Worm (Caenorhabditis elegans): ENCODE results near the gene C44H9.6.

C44H9.6 gene

DNA sequence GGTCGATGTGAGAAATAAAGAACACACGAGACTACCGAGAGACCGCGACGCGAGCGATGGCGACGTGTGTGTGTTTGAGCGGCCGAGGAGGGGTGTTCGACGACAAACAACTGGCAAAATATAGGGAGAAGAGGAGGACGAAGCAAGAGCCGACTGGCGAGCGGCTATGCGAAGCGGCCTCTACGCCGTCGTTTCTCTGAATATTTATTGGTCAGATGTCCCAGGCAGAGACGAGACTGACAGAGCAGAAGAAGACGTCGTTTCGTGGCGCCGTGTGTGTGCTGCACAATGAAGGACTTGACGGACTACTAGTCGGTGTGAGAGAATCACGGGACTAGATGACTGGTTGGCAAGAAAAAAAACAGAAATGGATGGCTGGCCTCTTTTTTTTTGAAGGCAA, 26.0 kb downstream of the C44H9.6 start:
- peak; percentile 20 for TF ChIP-seq ham-2 (GFP tag; optimal IDR thresholded peaks at IDR 0.05)
- no peak for TF ChIP-seq unc-39 (tag; optimal IDR thresholded peaks at IDR 0.05)

DNA sequence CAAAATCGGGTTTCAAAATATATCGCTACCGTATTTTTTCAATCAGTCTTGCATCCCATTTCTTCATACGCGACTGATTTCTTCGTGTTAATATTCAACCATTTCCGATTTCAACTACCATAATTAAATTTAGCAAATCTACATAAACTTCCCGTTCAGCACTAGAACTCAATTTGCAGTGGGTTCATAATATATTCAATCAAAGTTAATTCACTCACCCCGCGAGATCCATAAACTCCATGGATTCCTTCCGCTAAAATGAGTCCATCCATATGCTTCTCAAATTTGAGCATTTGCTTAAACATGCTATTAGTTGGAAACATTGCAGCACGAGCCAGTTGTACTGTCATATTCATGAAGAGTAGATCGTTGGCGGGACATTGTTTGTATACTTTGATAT, 26.7 kb downstream of the C44H9.6 start:
- TF ChIP-seq cnd-1 (tag; optimal IDR thresholded peaks at IDR 0.05) (no peak), ces-1 (GFP tag; optimal IDR thresholded peaks at IDR 0.05) (peak; percentile 96)

DNA sequence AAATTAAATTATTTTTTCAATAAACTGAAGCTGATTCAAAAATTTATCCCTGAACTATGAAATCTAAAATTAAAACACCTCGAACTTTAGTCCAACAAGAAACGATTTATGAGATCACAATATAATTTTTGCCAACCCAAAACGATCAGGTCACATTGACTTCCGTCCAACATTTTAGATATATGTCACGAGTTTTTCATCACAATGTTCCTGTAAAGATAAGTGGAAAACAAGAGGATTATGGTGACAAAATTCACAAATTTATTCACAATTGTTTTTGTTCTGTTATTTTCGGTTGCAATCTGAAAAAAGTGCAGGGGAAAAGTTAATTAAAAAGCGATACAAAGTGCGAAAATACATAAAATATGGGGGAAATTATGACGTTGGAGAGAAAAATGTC, 28.5 kb downstream of the C44H9.6 start:
- TF ChIP-seq sem-2 (GFP tag; optimal IDR thresholded peaks at IDR 0.05): no peak
- TF ChIP-seq nhr-28 (tag; optimal IDR thresholded peaks at IDR 0.05): no peak
- TF ChIP-seq ceh-39 (tag; optimal IDR thresholded peaks at IDR 0.05): no peak
- TF ChIP-seq hlh-1 (tag; optimal IDR thresholded peaks at IDR 0.05): no peak
- no peak for TF ChIP-seq unc-62 (GFP tag; optimal IDR thresholded peaks at IDR 0.05)
- TF ChIP-seq ces-1 (GFP tag; optimal IDR thresholded peaks at IDR 0.05): no peak
- TF ChIP-seq sptf-1 (tag; optimal IDR thresholded peaks at IDR 0.05): no peak
- no peak for TF ChIP-seq blmp-1 (tag; optimal IDR thresholded peaks at IDR 0.05)
- no peak for TF ChIP-seq nhr-12 (tag; optimal IDR thresholded peaks at IDR 0.05)
- TF ChIP-seq M03D4.4 (tag; optimal IDR thresholded peaks at IDR 0.05): no peak
- no peak for TF ChIP-seq bed-3 (GFP tag; optimal IDR thresholded peaks at IDR 0.05)
- no peak for TF ChIP-seq nhr-2 (tag; optimal IDR thresholded peaks at IDR 0.05)
- no peak for TF ChIP-seq nhr-76 (tag; optimal IDR thresholded peaks at IDR 0.05)
- no peak for TF ChIP-seq mep-1 (tag; optimal IDR thresholded peaks at IDR 0.05)
- no peak for TF ChIP-seq nhr-237 (tag; optimal IDR thresholded peaks at IDR 0.05)
- no peak for TF ChIP-seq unc-120 (tag; optimal IDR thresholded peaks at IDR 0.05; ENCODE audit: poor library complexity, severe bottlenecking)
- no peak for TF ChIP-seq lsy-2 (tag; optimal IDR thresholded peaks at IDR 0.05)
- TF ChIP-seq pha-4 (tag; optimal IDR thresholded peaks at IDR 0.05): no peak
- TF ChIP-seq cnd-1 (tag; optimal IDR thresholded peaks at IDR 0.05): no peak

DNA sequence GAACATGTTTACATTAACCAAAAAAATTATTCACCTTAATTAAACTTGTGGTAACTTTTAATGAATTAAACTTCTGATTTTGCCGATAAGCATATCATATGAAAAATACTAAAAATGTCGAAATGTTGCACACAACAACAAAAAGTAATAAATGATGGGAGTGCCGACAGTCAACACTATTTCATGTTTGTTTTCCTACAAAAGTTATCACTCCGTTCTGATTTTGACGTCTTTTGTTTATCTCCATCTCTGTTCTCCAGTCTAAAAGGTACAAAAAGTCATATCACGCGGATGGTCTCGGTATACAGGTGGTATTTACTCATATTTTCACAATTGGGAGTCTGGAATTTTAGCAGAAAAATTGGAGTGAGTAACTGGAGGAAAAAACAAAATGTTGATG, 29.8 kb downstream of the C44H9.6 start:
- no peak for TF ChIP-seq sptf-1 (tag; optimal IDR thresholded peaks at IDR 0.05)
- TF ChIP-seq ceh-39 (tag; optimal IDR thresholded peaks at IDR 0.05): no peak
- TF ChIP-seq mls-2 (tag; optimal IDR thresholded peaks at IDR 0.05): no peak
- TF ChIP-seq M03D4.4 (tag; optimal IDR thresholded peaks at IDR 0.05): no peak
- no peak for TF ChIP-seq ceh-43 (GFP tag; optimal IDR thresholded peaks at IDR 0.05)
- TF ChIP-seq unc-62 (GFP tag; optimal IDR thresholded peaks at IDR 0.05): no peak
- TF ChIP-seq mep-1 (tag; optimal IDR thresholded peaks at IDR 0.05): no peak
- no peak for TF ChIP-seq nhr-28 (tag; optimal IDR thresholded peaks at IDR 0.05)
- TF ChIP-seq blmp-1 (tag; optimal IDR thresholded peaks at IDR 0.05): no peak
- no peak for TF ChIP-seq ceh-83 (GFP tag; optimal IDR thresholded peaks at IDR 0.05)
- TF ChIP-seq ces-1 (GFP tag; optimal IDR thresholded peaks at IDR 0.05): no peak
- no peak for TF ChIP-seq elt-3 (tag; optimal IDR thresholded peaks at IDR 0.05)
- TF ChIP-seq nhr-2 (tag; optimal IDR thresholded peaks at IDR 0.05): no peak
- TF ChIP-seq nhr-76 (tag; optimal IDR thresholded peaks at IDR 0.05): no peak
- TF ChIP-seq zip-8 (tag; optimal IDR thresholded peaks at IDR 0.05): no peak
- TF ChIP-seq unc-120 (tag; optimal IDR thresholded peaks at IDR 0.05; ENCODE audit: poor library complexity, severe bottlenecking): no peak
- no peak for TF ChIP-seq bed-3 (GFP tag; optimal IDR thresholded peaks at IDR 0.05)

DNA sequence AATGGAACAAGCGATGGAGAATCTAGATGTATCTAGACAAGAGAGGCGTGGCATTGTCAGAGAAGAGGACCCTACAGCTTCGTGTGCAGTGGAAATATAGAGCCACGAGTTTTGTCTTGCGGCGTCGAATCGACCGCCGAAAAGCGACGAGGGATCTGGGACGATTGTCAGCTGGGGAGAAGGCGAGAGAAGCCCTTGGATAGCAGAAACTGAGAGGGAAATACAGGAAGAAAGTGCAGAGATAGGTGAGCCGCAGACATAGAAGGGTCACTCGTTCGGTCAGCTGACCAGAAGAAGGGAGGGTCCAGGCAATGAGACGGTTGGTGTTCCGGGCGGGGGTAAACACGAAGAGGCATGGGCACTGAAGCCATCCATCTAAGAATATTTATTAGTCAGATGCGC, 30.7 kb downstream of the C44H9.6 start:
- no peak for TF ChIP-seq tbx-8 (GFP tag; optimal IDR thresholded peaks at IDR 0.05)
- peak; percentile 69 for TF ChIP-seq pha-4 (tag; optimal IDR thresholded peaks at IDR 0.05)
- TF ChIP-seq hlh-1 (tag; optimal IDR thresholded peaks at IDR 0.05): peak; percentile 82
- no peak for TF ChIP-seq flh-1 (GFP tag; optimal IDR thresholded peaks at IDR 0.05)
- TF ChIP-seq lin-32 (GFP tag; optimal IDR thresholded peaks at IDR 0.05): no peak
- peak; percentile 47 for TF ChIP-seq sptf-1 (tag; optimal IDR thresholded peaks at IDR 0.05)
- TF ChIP-seq elt-3 (tag; optimal IDR thresholded peaks at IDR 0.05): no peak
- peak; percentile 13 for TF ChIP-seq ztf-11 (tag; optimal IDR thresholded peaks at IDR 0.05)
- peak; percentile 40 for TF ChIP-seq drap-1 (GFP tag; optimal IDR thresholded peaks at IDR 0.05)
- TF ChIP-seq lsy-2 (tag; optimal IDR thresholded peaks at IDR 0.05): peak; percentile 9
- TF ChIP-seq ham-2 (GFP tag; optimal IDR thresholded peaks at IDR 0.05): peak; percentile 75
- peak; percentile 85 for TF ChIP-seq unc-120 (tag; optimal IDR thresholded peaks at IDR 0.05; ENCODE audit: poor library complexity, severe bottlenecking)
- TF ChIP-seq ces-1 (GFP tag; optimal IDR thresholded peaks at IDR 0.05): peak; percentile 39
- TF ChIP-seq unc-62 (GFP tag; optimal IDR thresholded peaks at IDR 0.05): peak; percentile 55

Measured in whole organism, mixed stage, embryonic.